Fruit fly (Drosophila melanogaster) whole organism, embryonic: ENCODE measurements around the gene CG12948.

Experiments used
- Ada2b ChIP-seq: fragments of 200-800 bp; sonication (Bioruptor generic); IDR thresholded peaks from 2 replicates; pipeline ENCODE4 v1.3.6; 2022; ENCODE audit warnings: missing biosample characterization, missing genetic modification characterization
- Bdp1 ChIP-seq: fragments of 200-800 bp; sonication (Bioruptor generic); optimal IDR thresholded peaks from 3 replicates; lab custom pipeline; 2016; ENCODE audit warnings: missing biosample characterization, missing genetic modification characterization
- CG10565 ChIP-seq: fragments of 200-800 bp; sonication (Bioruptor generic); optimal IDR thresholded peaks from 3 replicates; lab custom pipeline; 2016; ENCODE audit warnings: missing biosample characterization, mild to moderate bottlenecking, missing genetic modification characterization
- CG11085 ChIP-seq: fragments of 200-800 bp; sonication (Bioruptor generic); IDR thresholded peaks from 2 replicates; pipeline ENCODE4 v1.3.6; 2022; ENCODE audit warnings: missing biosample characterization, missing genetic modification characterization
- CG11695 ChIP-seq: fragments of 200-800 bp; sonication (Bioruptor generic); IDR thresholded peaks from 3 replicates; pipeline ENCODE4 v1.3.6; 2022; ENCODE audit warnings: missing biosample characterization, missing genetic modification characterization
- CG14050 ChIP-seq: fragments of 200-800 bp; sonication (Bioruptor generic); IDR thresholded peaks from 3 replicates; pipeline ENCODE4 v1.3.6; 2022; ENCODE audit warnings: missing biosample characterization, missing genetic modification characterization
- CG1603 ChIP-seq: fragments of 200-800 bp; sonication (Bioruptor generic); optimal IDR thresholded peaks from 2 replicates; lab custom pipeline; 2019; ENCODE audit warnings: missing biosample characterization, mild to moderate bottlenecking, missing genetic modification characterization, moderate library complexity
- CG17568 ChIP-seq: fragments of 200-800 bp; sonication (Bioruptor generic); optimal IDR thresholded peaks from 2 replicates; lab custom pipeline; 2018; ENCODE audit warnings: missing biosample characterization, mild to moderate bottlenecking, missing genetic modification characterization, moderate library complexity
- CG1792 ChIP-seq: fragments of 200-800 bp; sonication (Bioruptor generic); optimal IDR thresholded peaks from 2 replicates; lab custom pipeline; 2016; ENCODE audit warnings: missing biosample characterization, missing genetic modification characterization
- CG2199 ChIP-seq: fragments of 200-800 bp; sonication (Bioruptor generic); IDR thresholded peaks from 3 replicates; pipeline ENCODE4 v1.3.6; 2022; ENCODE audit warnings: missing biosample characterization, missing genetic modification characterization
- CG30403 ChIP-seq: fragments of 200-800 bp; sonication (Bioruptor generic); optimal IDR thresholded peaks from 3 replicates; lab custom pipeline; 2016; ENCODE audit warnings: missing biosample characterization, missing genetic modification characterization
- CG4617 ChIP-seq: fragments of 200-800 bp; sonication (Bioruptor generic); optimal IDR thresholded peaks from 3 replicates; lab custom pipeline; 2016; ENCODE audit warnings: missing biosample characterization, missing genetic modification characterization, borderline replicate concordance
- CG4730 ChIP-seq: fragments of 200-800 bp; sonication (Bioruptor generic); IDR thresholded peaks from 2 replicates; pipeline ENCODE4 v1.3.6; 2022; ENCODE audit warnings: missing biosample characterization, missing genetic modification characterization
- CG5245 ChIP-seq: fragments of 200-800 bp; sonication (Bioruptor generic); optimal IDR thresholded peaks from 3 replicates; lab custom pipeline; 2016; ENCODE audit warnings: missing biosample characterization, missing genetic modification characterization
- CG6813 ChIP-seq: fragments of 200-800 bp; sonication (Bioruptor generic); optimal IDR thresholded peaks from 2 replicates; lab custom pipeline; 2017; ENCODE audit warnings: missing biosample characterization, missing genetic modification characterization, mild to moderate bottlenecking, moderate library complexity, missing genetic modification reagents
- CG8944 ChIP-seq: fragments of 200-800 bp; sonication (Bioruptor generic); optimal IDR thresholded peaks from 3 replicates; lab custom pipeline; 2016; ENCODE audit warnings: missing biosample characterization, missing genetic modification characterization
- CG9215 ChIP-seq: fragments of 200-800 bp; sonication (Bioruptor generic); IDR thresholded peaks from 2 replicates; pipeline ENCODE4 v1.3.6; 2022; ENCODE audit warnings: missing biosample characterization, missing genetic modification characterization
- Camta ChIP-seq: fragments of 200-800 bp; sonication (Bioruptor generic); optimal IDR thresholded peaks from 2 replicates; lab custom pipeline; 2016; ENCODE audit warnings: missing biosample characterization, missing genetic modification characterization
- Dad ChIP-seq: fragments of 200-800 bp; sonication (Bioruptor generic); optimal IDR thresholded peaks from 3 replicates; lab custom pipeline; 2016; ENCODE audit warnings: missing biosample characterization, missing genetic modification characterization
- Deaf1 ChIP-seq: fragments of 200-800 bp; optimal IDR thresholded peaks from 3 replicates; lab custom pipeline; 2019; ENCODE audit warnings: missing biosample characterization, mild to moderate bottlenecking, missing genetic modification characterization, moderate library complexity
- Doc2 ChIP-seq: fragments of 200-800 bp; sonication (Bioruptor generic); IDR thresholded peaks from 2 replicates; pipeline ENCODE4 v1.3.6; 2022; ENCODE audit warnings: missing biosample characterization, missing genetic modification characterization
- Elba2 ChIP-seq: fragments of 200-800 bp; sonication (Bioruptor generic); optimal IDR thresholded peaks from 3 replicates; lab custom pipeline; 2016; ENCODE audit warnings: missing biosample characterization, missing genetic modification characterization
- Fer2 ChIP-seq: fragments of 200-800 bp; sonication (Bioruptor generic); optimal IDR thresholded peaks from 2 replicates; lab custom pipeline; 2018; ENCODE audit warnings: missing biosample characterization, mild to moderate bottlenecking, missing genetic modification characterization, moderate library complexity
- HLH3B ChIP-seq: fragments of 200-800 bp; sonication (Bioruptor generic); IDR thresholded peaks from 2 replicates; pipeline ENCODE4 v1.3.6; 2022; ENCODE audit warnings: missing biosample characterization, missing genetic modification characterization
- HmgZ ChIP-seq: fragments of 200-800 bp; sonication (Bioruptor generic); optimal IDR thresholded peaks from 2 replicates; lab custom pipeline; 2018; ENCODE audit warnings: missing biosample characterization, mild to moderate bottlenecking, missing genetic modification characterization
- Hmx ChIP-seq: fragments of 200-800 bp; sonication (Bioruptor generic); optimal IDR thresholded peaks from 2 replicates; lab custom pipeline; 2016; ENCODE audit warnings: missing biosample characterization, missing genetic modification characterization
- Lim3 ChIP-seq: fragments of 200-800 bp; sonication (Bioruptor generic); IDR thresholded peaks from 2 replicates; pipeline ENCODE4 v1.3.6; 2022; ENCODE audit warnings: missing biosample characterization, missing genetic modification characterization
- NC2β ChIP-seq: fragments of 200-800 bp; sonication (Bioruptor generic); optimal IDR thresholded peaks from 2 replicates; lab custom pipeline; 2016; ENCODE audit warnings: missing biosample characterization, missing genetic modification characterization
- Oaz ChIP-seq: fragments of 200-800 bp; sonication (Bioruptor generic); IDR thresholded peaks from 2 replicates; pipeline ENCODE4 v1.3.6; 2022; ENCODE audit warnings: missing biosample characterization, missing genetic modification characterization
- Trl ChIP-seq, 3 experiments: fragments of >200 bp in 2 of 3; fragments of 200-800 bp in 1 of 3; sonication (Bioruptor generic) in 1 of 3; optimal IDR thresholded peaks; 2 replicates in 1 of 3; 3 replicates in 2 of 3; lab custom pipeline; 2016 to 2017; ENCODE audit warnings: missing biosample characterization in 1 of 3, missing genetic modification characterization in 1 of 3
- bigmax ChIP-seq: fragments of 200-800 bp; sonication (Bioruptor generic); optimal IDR thresholded peaks from 2 replicates; lab custom pipeline; 2018; ENCODE audit warnings: missing biosample characterization, mild to moderate bottlenecking, missing genetic modification characterization
- chn ChIP-seq: fragments of 200-800 bp; sonication (Bioruptor generic); optimal IDR thresholded peaks from 2 replicates; lab custom pipeline; 2016; ENCODE audit warnings: missing biosample characterization, missing genetic modification characterization
- dmrt99B ChIP-seq: fragments of 200-800 bp; sonication (Bioruptor generic); optimal IDR thresholded peaks from 2 replicates; lab custom pipeline; 2018; ENCODE audit warnings: missing biosample characterization, mild to moderate bottlenecking, missing genetic modification characterization, moderate library complexity
- gsb ChIP-seq: fragments of 200-800 bp; sonication (Bioruptor generic); IDR thresholded peaks from 2 replicates; pipeline ENCODE4 v1.3.6; 2022; ENCODE audit warnings: missing biosample characterization, missing genetic modification characterization
- ham ChIP-seq: fragments of 200-800 bp; sonication (Bioruptor generic); IDR thresholded peaks from 2 replicates; pipeline ENCODE4 v1.3.6; 2022; ENCODE audit warnings: missing biosample characterization, missing genetic modification characterization
- ind ChIP-seq: fragments of 200-800 bp; sonication (Bioruptor generic); optimal IDR thresholded peaks from 3 replicates; lab custom pipeline; 2016; ENCODE audit warnings: missing biosample characterization, missing genetic modification characterization
- klu ChIP-seq: fragments of 200-800 bp; sonication (Bioruptor generic); IDR thresholded peaks from 2 replicates; pipeline ENCODE4 v1.3.6; 2022; ENCODE audit warnings: missing biosample characterization, missing genetic modification characterization
- lola ChIP-seq, 3 experiments: fragments of >200 bp in 2 of 3; fragments of 200-800 bp in 1 of 3; sonication (Bioruptor generic) in 1 of 3; optimal IDR thresholded peaks; 2 replicates each; lab custom pipeline; 2017 to 2019; ENCODE audit warnings: missing biosample characterization in 3 of 3, missing genetic modification characterization in 3 of 3, mild to moderate bottlenecking in 1 of 3, moderate library complexity in 1 of 3
- oc ChIP-seq: fragments of 200-800 bp; sonication (Bioruptor generic); optimal IDR thresholded peaks from 2 replicates; lab custom pipeline; 2018; ENCODE audit warnings: missing biosample characterization, mild to moderate bottlenecking, missing genetic modification characterization, moderate library complexity
- pan ChIP-seq, 4 experiments: fragments of >200 bp in 3 of 4; fragments of 200-800 bp in 1 of 4; sonication (Bioruptor generic) in 1 of 4; optimal IDR thresholded peaks in 3 of 4; IDR thresholded peaks in 1 of 4; 2 replicates each; pipeline versions ENCODE4 v1.3.6 to Lab custom; 2017 to 2022; ENCODE audit warnings: missing biosample characterization in 2 of 4, missing genetic modification characterization in 2 of 4, mixed read lengths in 1 of 4
- run ChIP-seq: fragments of 200-800 bp; sonication (Bioruptor generic); optimal IDR thresholded peaks from 3 replicates; lab custom pipeline; 2018; ENCODE audit warnings: missing biosample characterization, mild to moderate bottlenecking, missing genetic modification characterization
- shn ChIP-seq: fragments of 200-800 bp; sonication (Bioruptor generic); optimal IDR thresholded peaks from 3 replicates; lab custom pipeline; 2016; ENCODE audit warnings: missing biosample characterization, missing genetic modification characterization
- sima ChIP-seq: fragments of 200-800 bp; sonication (Bioruptor generic); optimal IDR thresholded peaks from 2 replicates; lab custom pipeline; 2016; ENCODE audit warnings: missing biosample characterization, missing genetic modification characterization
- slbo ChIP-seq: fragments of 200-800 bp; sonication (Bioruptor generic); IDR thresholded peaks from 2 replicates; pipeline ENCODE4 v1.3.6; 2022; ENCODE audit warnings: missing biosample characterization, missing genetic modification characterization
- slp2 ChIP-seq: fragments of 200-800 bp; sonication (Bioruptor generic); optimal IDR thresholded peaks from 2 replicates; lab custom pipeline; 2016; ENCODE audit warnings: missing biosample characterization, missing genetic modification characterization
- stc ChIP-seq: fragments of 200-800 bp; sonication (Bioruptor generic); IDR thresholded peaks from 2 replicates; pipeline ENCODE4 v1.3.6; 2022; ENCODE audit warnings: missing biosample characterization, missing genetic modification characterization
- tna ChIP-seq: fragments of 200-800 bp; sonication (Bioruptor generic); IDR thresholded peaks from 2 replicates; pipeline ENCODE4 v1.3.6; 2022; ENCODE audit warnings: missing biosample characterization, missing genetic modification characterization; ENCODE audit not compliant: partially characterized antibody
- zen2 ChIP-seq: fragments of 200-800 bp; sonication (Bioruptor generic); IDR thresholded peaks from 3 replicates; pipeline ENCODE4 v1.3.6; 2022; ENCODE audit warnings: missing biosample characterization, missing genetic modification characterization; ENCODE audit not compliant: partially characterized antibody
- zf30C ChIP-seq: fragments of 200-800 bp; sonication (Bioruptor generic); optimal IDR thresholded peaks from 3 replicates; lab custom pipeline; 2018; ENCODE audit warnings: missing biosample characterization, mild to moderate bottlenecking, missing genetic modification characterization
- zfh1 ChIP-seq: fragments of 200-800 bp; sonication (Bioruptor generic); IDR thresholded peaks from 3 replicates; pipeline ENCODE4 v1.3.6; 2022; ENCODE audit warnings: missing biosample characterization, missing genetic modification characterization

CG12948 gene

dm6 chr3R:9777941-9778360 is 30.4 kb upstream of the CG12948 start, which contains the start of gene RpS29 (continued):
- TF ChIP-seq CG9215 (GFP tag; lab: Robert Waterston, UW) (peak; percentile 58; the same call in 1 of the 2 replicates), bigmax (GFP tag; lab: Kevin White, UChicago) (peak; percentile 99), Fer2 (tag; lab: Kevin White, UChicago) (peak; percentile 70), ham (no peak), slp2 (peak; percentile 63), ind (GFP tag; lab: Kevin White, UChicago) (peak; percentile 83), zf30C (GFP tag; lab: Kevin White, UChicago) (peak; percentile 57), CG8944 (GFP tag; lab: Kevin White, UChicago) (peak; percentile 84), CG30403 (peak; percentile 80), sima (peak; percentile 44), HmgZ (tag; lab: Kevin White, UChicago) (peak; percentile 95), Doc2 (GFP tag; lab: Robert Waterston, UW) (no peak), run (tag; lab: Kevin White, UChicago) (peak; percentile 49), dmrt99B (tag; lab: Kevin White, UChicago) (peak; percentile 44), zfh1 (peak; percentile 84), klu (GFP tag; lab: Robert Waterston, UW) (peak; percentile 31; the same call in 1 of the 2 replicates), gsb (GFP tag; lab: Robert Waterston, UW) (peak; percentile 77), CG11695 (GFP tag; lab: Robert Waterston, UW) (peak; percentile 47; the same call in 2 of the 3 replicates), NC2β (GFP tag; lab: Kevin White, UChicago) (peak; percentile 96), Dad (GFP tag; lab: Kevin White, UChicago) (peak; percentile 84), Bdp1 (peak; percentile 76), Oaz (GFP tag; lab: Robert Waterston, UW) (peak; percentile 31; the same call in 1 of the 2 replicates), CG2199 (GFP tag; lab: Robert Waterston, UW) (peak; percentile 55; the same call in 1 of the 3 replicates), tna (peak; percentile 86), CG10565 (no peak), Camta (peak; percentile 72), CG4730 (peak; percentile 46; the same call in 1 of the 2 replicates), Elba2 (GFP tag; lab: Kevin White, UChicago) (no peak), Trl (optimal IDR thresholded peaks at IDR 0.05; lab: Kevin White, UChicago) (no peak), Trl (GFP tag; optimal IDR thresholded peaks at IDR 0.05; lab: Kevin White, UChicago) (peak; percentile 91), lola (GFP tag; optimal IDR thresholded peaks at IDR 0.05; lab: Kevin White, UChicago) (peak in 1 of 3 experiments; percentile 39), Deaf1 (peak; percentile 43), chn (peak; percentile 82), Hmx (no peak), Ada2b (GFP tag; lab: Robert Waterston, UW) (peak; percentile 76), pan (optimal IDR thresholded peaks at IDR 0.05; lab: Kevin White, UChicago) (no peak), pan (GFP tag; optimal IDR thresholded peaks at IDR 0.05 in 1 of 2, IDR thresholded peaks at IDR 0.05 in 1 of 2) (peak in 1 of 2 experiments; percentile 76), CG5245 (peak; percentile 66), HLH3B (GFP tag; lab: Robert Waterston, UW) (peak; percentile 73), shn (GFP tag; lab: Kevin White, UChicago) (peak; percentile 88), oc (peak; percentile 63), CG6813 (GFP tag; lab: Kevin White, UChicago) (peak; percentile 82), zen2 (GFP tag; lab: Robert Waterston, UW) (peak; percentile 93), CG11085 (peak; percentile 79), CG17568 (GFP tag; lab: Kevin White, UChicago) (no peak), CG1603 (tag; lab: Kevin White, UChicago) (peak; percentile 97), CG14050 (GFP tag; lab: Robert Waterston, UW) (peak; percentile 60), CG4617 (GFP tag; lab: Kevin White, UChicago) (peak; percentile 75), slbo (peak; percentile 95), Lim3 (peak; percentile 46; the same call in 1 of the 2 replicates), stc (GFP tag; lab: Robert Waterston, UW) (peak; percentile 71), CG1792 (GFP tag; lab: Kevin White, UChicago) (peak; percentile 81)
